Worm (Caenorhabditis elegans) whole organism, late embryonic: ENCODE results near the gene str-37.
A peak's percentile ranks its signal among the peaks of the same experiment; 100 is the strongest.

Experiments used
- C08G9.2 ChIP-seq: sonication (generic microtip); optimal IDR thresholded peaks from 2 replicates; lab custom pipeline; 2016; ENCODE audit warnings: mild to moderate bottlenecking, missing genetic modification characterization, moderate library complexity, missing compliant biosample characterization
- C38D4.7 ChIP-seq: fragments of 200-800 bp; sonication (Bioruptor generic); optimal IDR thresholded peaks from 2 replicates; lab custom pipeline; 2018; ENCODE audit warnings: mild to moderate bottlenecking, missing genetic modification characterization, moderate library complexity, missing compliant biosample characterization
- F13H6.1 ChIP-seq: sonication (generic microtip); optimal IDR thresholded peaks from 2 replicates; lab custom pipeline; 2016; ENCODE audit warnings: missing genetic modification characterization, missing compliant biosample characterization
- K02D7.2 ChIP-seq: sonication (generic microtip); optimal IDR thresholded peaks from 2 replicates; lab custom pipeline; 2017; ENCODE audit warnings: mild to moderate bottlenecking, missing genetic modification characterization, missing compliant biosample characterization
- K09A11.1 ChIP-seq: sonication (generic microtip); optimal IDR thresholded peaks from 2 replicates; lab custom pipeline; 2017; ENCODE audit warnings: antibody characterized with exemption, mild to moderate bottlenecking, missing genetic modification characterization, missing compliant biosample characterization; ENCODE audit not compliant: insufficient read depth
- T23F11.4 ChIP-seq: fragments of 200-800 bp; sonication (Bioruptor generic); optimal IDR thresholded peaks from 2 replicates; lab custom pipeline; 2018; ENCODE audit warnings: mild to moderate bottlenecking, missing genetic modification characterization, missing compliant biosample characterization
- ceh-14 ChIP-seq: sonication (generic microtip); optimal IDR thresholded peaks from 2 replicates; lab custom pipeline; 2016; ENCODE audit warnings: missing genotype, missing genetic modification characterization, missing compliant biosample characterization
- ceh-18 ChIP-seq: sonication (generic microtip); optimal IDR thresholded peaks from 2 replicates; lab custom pipeline; 2016; ENCODE audit warnings: missing genetic modification characterization, missing compliant biosample characterization
- ceh-22 ChIP-seq: sonication (generic microtip); optimal IDR thresholded peaks from 2 replicates; lab custom pipeline; 2017; ENCODE audit warnings: missing biosample characterization, missing genetic modification characterization
- ceh-24 ChIP-seq: sonication (generic microtip); optimal IDR thresholded peaks from 2 replicates; lab custom pipeline; 2016; ENCODE audit warnings: mild to moderate bottlenecking, missing genetic modification characterization, missing compliant biosample characterization
- ceh-30 ChIP-seq: fragments of 150-350 bp; optimal IDR thresholded peaks from 2 replicates; lab custom pipeline; 2014; ENCODE audit warnings: missing biosample characterization, missing genetic modification characterization
- ceh-34 ChIP-seq: sonication (generic microtip); optimal IDR thresholded peaks from 2 replicates; lab custom pipeline; 2016; ENCODE audit warnings: mild to moderate bottlenecking, missing genetic modification characterization, missing compliant biosample characterization
- ceh-45 ChIP-seq: fragments of 200-800 bp; sonication (Bioruptor generic); IDR thresholded peaks from 2 replicates; pipeline ENCODE4 v1.3.6; 2022; ENCODE audit warnings: missing genetic modification reagents, missing genetic modification characterization, missing compliant biosample characterization
- ceh-6 ChIP-seq: fragments of 200-800 bp; sonication (Bioruptor generic); optimal IDR thresholded peaks from 2 replicates; lab custom pipeline; 2018; ENCODE audit warnings: mild to moderate bottlenecking, missing genetic modification characterization, missing compliant biosample characterization
- che-1 ChIP-seq: sonication (generic microtip); optimal IDR thresholded peaks from 2 replicates; lab custom pipeline; 2016; ENCODE audit warnings: mild to moderate bottlenecking, missing genetic modification characterization, missing compliant biosample characterization
- dve-1 ChIP-seq: sonication (generic microtip); optimal IDR thresholded peaks from 2 replicates; lab custom pipeline; 2017; ENCODE audit warnings: antibody characterized with exemption, mild to moderate bottlenecking, missing genetic modification characterization, missing compliant biosample characterization
- elt-4 ChIP-seq: sonication (generic microtip); optimal IDR thresholded peaks from 2 replicates; lab custom pipeline; 2016; ENCODE audit warnings: missing genetic modification characterization, missing compliant biosample characterization
- fax-1 ChIP-seq: sonication (generic microtip); optimal IDR thresholded peaks from 2 replicates; lab custom pipeline; 2016; ENCODE audit warnings: missing genotype, missing genetic modification characterization, missing compliant biosample characterization
- fkh-10 ChIP-seq: fragments of 150-350 bp; optimal IDR thresholded peaks from 2 replicates; lab custom pipeline; 2014; ENCODE audit warnings: missing biosample characterization, missing genetic modification reagents, missing genetic modification characterization
- fkh-6 ChIP-seq: sonication (generic microtip); optimal IDR thresholded peaks from 2 replicates; lab custom pipeline; 2016; ENCODE audit warnings: missing genetic modification characterization, missing compliant biosample characterization
- gmeb-2 ChIP-seq: sonication (generic microtip); optimal IDR thresholded peaks from 2 replicates; lab custom pipeline; 2016; ENCODE audit warnings: missing genetic modification characterization, inconsistent platforms, missing compliant biosample characterization
- hlh-15 ChIP-seq: sonication (generic microtip); optimal IDR thresholded peaks from 2 replicates; lab custom pipeline; 2016; ENCODE audit warnings: missing genetic modification characterization, missing compliant biosample characterization
- madf-2 ChIP-seq: sonication (generic microtip); optimal IDR thresholded peaks from 2 replicates; lab custom pipeline; 2017; ENCODE audit warnings: missing genetic modification characterization, missing compliant biosample characterization
- nhr-232 ChIP-seq: sonication (generic microtip); optimal IDR thresholded peaks from 2 replicates; lab custom pipeline; 2016; ENCODE audit warnings: missing genetic modification characterization, missing compliant biosample characterization
- npax-4 ChIP-seq: sonication (generic microtip); optimal IDR thresholded peaks from 2 replicates; lab custom pipeline; 2016; ENCODE audit warnings: missing genetic modification characterization, missing compliant biosample characterization
- odd-2 ChIP-seq: sonication (generic microtip); optimal IDR thresholded peaks from 2 replicates; lab custom pipeline; 2017; ENCODE audit warnings: antibody characterized with exemption, mild to moderate bottlenecking, missing genetic modification characterization, missing compliant biosample characterization
- pag-3 ChIP-seq: sonication (generic microtip); optimal IDR thresholded peaks from 2 replicates; lab custom pipeline; 2016; ENCODE audit warnings: missing compliant biosample characterization, missing genetic modification characterization, borderline replicate concordance
- pat-9 ChIP-seq: fragments of 200-800 bp; sonication (Bioruptor generic); optimal IDR thresholded peaks from 2 replicates; lab custom pipeline; 2018; ENCODE audit warnings: mild to moderate bottlenecking, missing genetic modification characterization, moderate library complexity, missing compliant biosample characterization
- pax-1 ChIP-seq: fragments of 150-350 bp; optimal IDR thresholded peaks from 2 replicates; lab custom pipeline; 2014; ENCODE audit warnings: missing biosample characterization, missing genetic modification characterization
- pha-2 ChIP-seq: sonication (generic microtip); optimal IDR thresholded peaks from 2 replicates; lab custom pipeline; 2017; ENCODE audit warnings: mild to moderate bottlenecking, missing genetic modification characterization, missing compliant biosample characterization
- pha-4 ChIP-seq: fragments of 150-350 bp; optimal IDR thresholded peaks from 2 replicates; lab custom pipeline; 2018; ENCODE audit warnings: missing biosample characterization, missing genetic modification reagents, missing genetic modification characterization
- pqm-1 ChIP-seq: sonication (generic microtip); optimal IDR thresholded peaks from 2 replicates; lab custom pipeline; 2016; ENCODE audit warnings: missing genetic modification characterization, missing compliant biosample characterization
- pros-1 ChIP-seq: fragments of 150-350 bp; optimal IDR thresholded peaks from 2 replicates; lab custom pipeline; 2014; ENCODE audit warnings: missing biosample characterization, missing genetic modification reagents, missing genetic modification characterization
- sdc-2 ChIP-seq: sonication (generic microtip); optimal IDR thresholded peaks from 2 replicates; lab custom pipeline; 2016; ENCODE audit warnings: missing genotype, missing genetic modification characterization, missing compliant biosample characterization
- sox-2 ChIP-seq: fragments of 200-800 bp; sonication (Bioruptor generic); IDR thresholded peaks from 2 replicates; pipeline ENCODE4 v1.3.6; 2022; ENCODE audit warnings: missing genetic modification reagents, missing genetic modification characterization, missing compliant biosample characterization
- sox-4 ChIP-seq: sonication (generic microtip); optimal IDR thresholded peaks from 2 replicates; lab custom pipeline; 2017; ENCODE audit warnings: mild to moderate bottlenecking, missing genetic modification characterization, inconsistent platforms, missing compliant biosample characterization
- tbx-2 ChIP-seq: sonication (generic microtip); optimal IDR thresholded peaks from 2 replicates; lab custom pipeline; 2016; ENCODE audit warnings: missing genetic modification characterization, missing compliant biosample characterization
- tbx-7 ChIP-seq: sonication (generic microtip); optimal IDR thresholded peaks from 2 replicates; lab custom pipeline; 2016; ENCODE audit warnings: missing genotype, missing genetic modification characterization, missing compliant biosample characterization
- ttx-3 ChIP-seq: sonication (generic microtip); optimal IDR thresholded peaks from 2 replicates; lab custom pipeline; 2016; ENCODE audit warnings: missing genetic modification reagents, missing genetic modification characterization, missing compliant biosample characterization
- unc-3 ChIP-seq, 2 experiments: fragments of 200-800 bp in 1 of 2; sonication (Bioruptor generic) in 1 of 2; sonication (generic microtip) in 1 of 2; conservative IDR thresholded peaks in 1 of 2; optimal IDR thresholded peaks in 1 of 2; 2 replicates each; pipeline versions ENCODE4 v1.3.6 to Lab custom; 2016 to 2022; ENCODE audit warnings: missing compliant biosample characterization in 2 of 2, missing genetic modification characterization in 2 of 2, missing genetic modification reagents in 1 of 2
- unc-86 ChIP-seq: sonication (generic microtip); optimal IDR thresholded peaks from 2 replicates; lab custom pipeline; 2016; ENCODE audit warnings: missing genetic modification characterization, missing compliant biosample characterization
- ztf-16 ChIP-seq: sonication (generic microtip); optimal IDR thresholded peaks from 2 replicates; lab custom pipeline; 2017; ENCODE audit warnings: missing genetic modification characterization, missing compliant biosample characterization

str-37 gene

ce11 chrV:13313045-13313623 lies 14.4 kb upstream of the str-37 start, which contains the start of gene C50B6.3 (continued):
- peak; percentile 65 for TF ChIP-seq tbx-7 (tag; lab: Kevin White, UChicago)
- TF ChIP-seq che-1, result no peak
- no peak for TF ChIP-seq ztf-16
- TF ChIP-seq gmeb-2 (tag; lab: Kevin White, UChicago), result no peak
- no peak for TF ChIP-seq pha-2 (tag; lab: Kevin White, UChicago)
- no peak for TF ChIP-seq pat-9 (tag; lab: Kevin White, UChicago)
- peak; percentile 12 for TF ChIP-seq fax-1 (tag; lab: Kevin White, UChicago)
- TF ChIP-seq pqm-1 (tag; lab: Kevin White, UChicago), result no peak
- no peak for TF ChIP-seq T23F11.4 (GFP tag; lab: Kevin White, UChicago)
- TF ChIP-seq pag-3 (tag; lab: Kevin White, UChicago), result no peak
- no peak for TF ChIP-seq K09A11.1
- no peak for TF ChIP-seq ceh-6
- no peak for TF ChIP-seq sox-2 (GFP tag; lab: Robert Waterston, UW)
- TF ChIP-seq elt-4 (tag; lab: Kevin White, UChicago), result no peak
- no peak for TF ChIP-seq nhr-232 (tag; lab: Kevin White, UChicago)
- TF ChIP-seq ttx-3 (tag; lab: Kevin White, UChicago), result no peak
- peak; percentile 39 for TF ChIP-seq ceh-34 (tag; lab: Kevin White, UChicago)
- no peak for TF ChIP-seq madf-2 (tag; lab: Kevin White, UChicago)
- no peak for TF ChIP-seq ceh-22
- TF ChIP-seq F13H6.1 (tag; lab: Kevin White, UChicago), result no peak
- TF ChIP-seq pros-1 (tag; lab: Kevin White, UChicago), result no peak
- TF ChIP-seq fkh-10 (GFP tag; lab: Kevin White, UChicago), result no peak
- no peak for TF ChIP-seq ceh-14 (tag; lab: Kevin White, UChicago)
- TF ChIP-seq fkh-6 (tag; lab: Kevin White, UChicago), result no peak
- TF ChIP-seq npax-4 (tag; lab: Kevin White, UChicago), result no peak
- no peak for TF ChIP-seq pha-4 (tag; lab: Kevin White, UChicago)
- TF ChIP-seq ceh-30 (tag; lab: Kevin White, UChicago), result no peak
- no peak for TF ChIP-seq ceh-45
- no peak for TF ChIP-seq ceh-24 (tag; lab: Kevin White, UChicago)
- no peak for TF ChIP-seq hlh-15 (tag; lab: Kevin White, UChicago)
- TF ChIP-seq unc-3 (GFP tag; conservative IDR thresholded peaks at IDR 0.05; lab: Robert Waterston, UW), result no peak
- no peak for TF ChIP-seq unc-3 (tag; optimal IDR thresholded peaks at IDR 0.05; lab: Kevin White, UChicago)
- peak; percentile 92 for TF ChIP-seq C08G9.2 (tag; lab: Kevin White, UChicago)
- TF ChIP-seq unc-86 (tag; lab: Kevin White, UChicago), result no peak
- no peak for TF ChIP-seq pax-1
- no peak for TF ChIP-seq C38D4.7 (GFP tag; lab: Kevin White, UChicago)
- peak; percentile 80 for TF ChIP-seq tbx-2
- TF ChIP-seq K02D7.2, result no peak
- no peak for TF ChIP-seq odd-2 (tag; lab: Kevin White, UChicago)
- TF ChIP-seq sox-4 (tag; lab: Kevin White, UChicago), result no peak
- TF ChIP-seq sdc-2 (tag; lab: Kevin White, UChicago), result peak; percentile 47

ce11 chrV:13317911-13318502 lies 9.6 kb upstream of the str-37 start, which contains the start of the genes col-161 and srh-18:
TSS of gene col-161 (minus strand) at chrV:13318011.
TSS of gene srh-18 (plus strand) at chrV:13318452.
- TF ChIP-seq fax-1 (tag; lab: Kevin White, UChicago) (no peak), unc-3 (GFP tag; conservative IDR thresholded peaks at IDR 0.05; lab: Robert Waterston, UW) (no peak), unc-3 (tag; optimal IDR thresholded peaks at IDR 0.05; lab: Kevin White, UChicago) (no peak), sox-4 (tag; lab: Kevin White, UChicago) (no peak), K02D7.2 (no peak), sox-2 (GFP tag; lab: Robert Waterston, UW) (no peak), ceh-18 (tag; lab: Kevin White, UChicago) (no peak), pros-1 (tag; lab: Kevin White, UChicago) (no peak), pag-3 (tag; lab: Kevin White, UChicago) (no peak), dve-1 (no peak), ceh-45 (no peak), fkh-6 (tag; lab: Kevin White, UChicago) (no peak), nhr-232 (tag; lab: Kevin White, UChicago) (no peak), T23F11.4 (GFP tag; lab: Kevin White, UChicago) (no peak)
